Fruit fly (Drosophila melanogaster): ENCODE measurements around the gene CG18135.

- TF ChIP-seq CG8478 (optimal IDR thresholded peaks at IDR 0.05) (no peak), CTCF (optimal IDR thresholded peaks at IDR 0.05) (no peak)
These were observed 13.1 kb upstream of the CG18135 start for dm6 chr3L:19011174-19011573.

All from S2 (cell line).